Worm (Caenorhabditis elegans): ENCODE results near the gene nspe-5.

DNA sequence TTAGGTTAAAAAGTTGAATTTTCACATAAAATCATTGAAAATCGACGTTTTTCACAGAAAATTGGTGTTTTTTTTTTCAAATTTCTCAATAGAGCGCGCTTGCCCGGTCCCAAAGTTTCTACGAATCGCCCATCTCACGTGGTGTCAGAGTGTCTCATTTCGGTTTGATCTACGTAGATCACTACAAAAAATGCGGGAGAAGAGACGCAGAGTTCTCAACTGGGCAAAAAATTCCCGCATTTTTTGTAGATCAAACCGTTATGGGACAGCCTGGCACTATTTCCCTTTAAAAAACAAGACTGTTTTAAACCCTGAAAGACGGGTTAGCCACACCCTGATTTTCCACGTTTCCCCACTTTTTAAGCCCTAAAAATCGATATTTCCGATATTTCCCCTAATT lies 43.2 kb downstream of the nspe-5 start:
- TF ChIP-seq K11D2.4 (GFP tag; IDR thresholded peaks at IDR 0.05) (no peak), B0261.1 (tag; optimal IDR thresholded peaks at IDR 0.05) (no peak), somi-1 (GFP tag; optimal IDR thresholded peaks at IDR 0.05) (no peak), ztf-3 (GFP tag; optimal IDR thresholded peaks at IDR 0.05) (no peak), F37B4.10 (GFP tag; IDR thresholded peaks at IDR 0.05) (no peak)

Measured in whole organism, young adult.